Worm (Caenorhabditis elegans): ENCODE results near the gene W07B8.4.

W07B8.4 gene

ce11 chrV:1158247-1158646 is 26.5 kb upstream of the W07B8.4 start:
- TF ChIP-seq ztf-4 (tag; optimal IDR thresholded peaks at IDR 0.05): peak; percentile 64
- peak; percentile 75 for TF ChIP-seq ama-1 (optimal IDR thresholded peaks at IDR 0.05)
- TF ChIP-seq ceh-9 (tag; optimal IDR thresholded peaks at IDR 0.05): no peak
- peak; percentile 70 for TF ChIP-seq lsy-12 (tag; optimal IDR thresholded peaks at IDR 0.05)
- peak; percentile 33 for TF ChIP-seq nhr-43 (tag; optimal IDR thresholded peaks at IDR 0.05; ENCODE audit: poor library complexity, severe bottlenecking)
- TF ChIP-seq ceh-82 (tag; optimal IDR thresholded peaks at IDR 0.05): no peak

DNA sequence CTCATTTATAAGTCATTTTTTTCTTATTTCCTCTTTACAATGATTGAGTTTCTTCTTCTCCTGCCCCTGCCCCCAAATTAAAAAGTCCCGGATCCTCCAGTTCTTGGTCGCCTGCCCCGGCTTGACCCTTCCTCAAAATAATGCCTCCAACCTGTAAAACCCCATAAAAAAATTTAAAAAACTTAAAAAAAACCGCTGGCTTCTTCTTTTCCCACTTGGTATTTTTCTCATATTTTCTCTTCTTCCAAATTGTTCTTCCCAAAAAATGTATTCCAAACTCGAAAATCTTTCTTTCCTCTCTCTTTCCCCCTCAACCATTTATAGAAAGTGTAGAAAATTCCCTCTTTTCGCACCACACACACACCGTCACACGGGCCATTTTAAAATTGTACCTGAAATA is 25.7 kb upstream of the W07B8.4 start:
- TF ChIP-seq unc-62 (GFP tag; optimal IDR thresholded peaks at IDR 0.05) (no peak), egl-5 (tag; optimal IDR thresholded peaks at IDR 0.05) (no peak), lsy-12 (tag; optimal IDR thresholded peaks at IDR 0.05) (no peak), aly-2 (tag; optimal IDR thresholded peaks at IDR 0.05) (no peak), R02D3.7 (tag; optimal IDR thresholded peaks at IDR 0.05) (no peak), lin-39 (tag; optimal IDR thresholded peaks at IDR 0.05) (no peak), nhr-25 (tag; optimal IDR thresholded peaks at IDR 0.05) (no peak), elt-2 (tag; optimal IDR thresholded peaks at IDR 0.05) (no peak), tbx-2 (tag; optimal IDR thresholded peaks at IDR 0.05) (no peak), hmg-11 (tag; optimal IDR thresholded peaks at IDR 0.05) (no peak)

DNA sequence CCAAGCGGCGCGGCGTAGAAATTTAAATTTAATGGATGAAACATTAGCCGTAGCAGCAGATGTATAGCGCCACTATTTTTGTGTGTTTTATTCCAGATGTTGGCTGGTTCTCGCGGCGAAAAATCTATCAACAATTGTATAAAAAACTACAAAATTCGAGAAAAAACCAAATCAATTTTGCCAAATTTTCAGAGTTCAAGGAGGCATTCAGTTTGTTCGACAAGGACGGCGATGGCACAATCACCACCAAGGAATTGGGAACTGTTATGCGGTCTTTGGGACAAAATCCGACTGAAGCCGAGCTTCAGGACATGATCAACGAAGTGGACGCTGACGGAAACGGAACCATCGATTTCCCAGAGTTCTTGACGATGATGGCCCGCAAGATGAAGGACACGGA is 24.7 kb upstream of the W07B8.4 start:
- TF ChIP-seq nhr-43 (tag; optimal IDR thresholded peaks at IDR 0.05; ENCODE audit: poor library complexity, severe bottlenecking) (no peak), tbx-2 (tag; optimal IDR thresholded peaks at IDR 0.05) (no peak), mml-1 (tag; optimal IDR thresholded peaks at IDR 0.05) (no peak), nhr-23 (tag; optimal IDR thresholded peaks at IDR 0.05) (no peak), nhr-237 (tag; optimal IDR thresholded peaks at IDR 0.05) (no peak), hmg-11 (tag; optimal IDR thresholded peaks at IDR 0.05) (no peak), nfya-1 (tag; optimal IDR thresholded peaks at IDR 0.05; ENCODE audit: insufficient read depth) (no peak), nhr-77 (tag; optimal IDR thresholded peaks at IDR 0.05) (no peak), zag-1 (tag; optimal IDR thresholded peaks at IDR 0.05) (no peak), nhr-76 (tag; optimal IDR thresholded peaks at IDR 0.05) (no peak), sea-2 (GFP tag; optimal IDR thresholded peaks at IDR 0.05) (no peak), elt-1 (tag; optimal IDR thresholded peaks at IDR 0.05) (no peak), snpc-4 (tag; optimal IDR thresholded peaks at IDR 0.05) (no peak), nhr-12 (tag; optimal IDR thresholded peaks at IDR 0.05) (no peak)

- no peak for TF ChIP-seq ceh-28 (tag; optimal IDR thresholded peaks at IDR 0.05)
- no peak for TF ChIP-seq fkh-2 (tag; optimal IDR thresholded peaks at IDR 0.05)
- TF ChIP-seq snpc-4 (tag; optimal IDR thresholded peaks at IDR 0.05): no peak
- peak; percentile 7 for TF ChIP-seq nhr-43 (tag; optimal IDR thresholded peaks at IDR 0.05; ENCODE audit: poor library complexity, severe bottlenecking)
- TF ChIP-seq elt-2 (tag; optimal IDR thresholded peaks at IDR 0.05): peak; percentile 48
- TF ChIP-seq egl-5 (tag; optimal IDR thresholded peaks at IDR 0.05): no peak
- TF ChIP-seq elt-3 (tag; optimal IDR thresholded peaks at IDR 0.05): no peak
- no peak for TF ChIP-seq R02D3.7 (tag; optimal IDR thresholded peaks at IDR 0.05)
- peak; percentile 7 for TF ChIP-seq nfya-1 (tag; optimal IDR thresholded peaks at IDR 0.05; ENCODE audit: insufficient read depth)
- TF ChIP-seq nhr-77 (tag; optimal IDR thresholded peaks at IDR 0.05): no peak
- no peak for TF ChIP-seq nhr-11 (tag; optimal IDR thresholded peaks at IDR 0.05)
- TF ChIP-seq nhr-12 (tag; optimal IDR thresholded peaks at IDR 0.05): no peak
- TF ChIP-seq fkh-10 (GFP tag; optimal IDR thresholded peaks at IDR 0.05): no peak
- TF ChIP-seq sea-2 (GFP tag; optimal IDR thresholded peaks at IDR 0.05): no peak
- TF ChIP-seq skn-1 (tag; optimal IDR thresholded peaks at IDR 0.05): no peak
- no peak for TF ChIP-seq mdl-1 (tag; optimal IDR thresholded peaks at IDR 0.05)
- TF ChIP-seq pqm-1 (tag; optimal IDR thresholded peaks at IDR 0.05): no peak
- TF ChIP-seq lin-15B (tag; optimal IDR thresholded peaks at IDR 0.05): peak; percentile 26
- no peak for TF ChIP-seq nhr-76 (tag; optimal IDR thresholded peaks at IDR 0.05)
- no peak for TF ChIP-seq nhr-28 (tag; optimal IDR thresholded peaks at IDR 0.05)
- peak; percentile 4 for TF ChIP-seq nhr-23 (tag; optimal IDR thresholded peaks at IDR 0.05)
- TF ChIP-seq unc-62 (GFP tag; optimal IDR thresholded peaks at IDR 0.05): no peak
- peak; percentile 50 for TF ChIP-seq ztf-4 (tag; optimal IDR thresholded peaks at IDR 0.05)
- TF ChIP-seq ceh-16 (tag; optimal IDR thresholded peaks at IDR 0.05): no peak
- TF ChIP-seq mml-1 (tag; optimal IDR thresholded peaks at IDR 0.05): no peak
- TF ChIP-seq aly-2 (tag; optimal IDR thresholded peaks at IDR 0.05): no peak
Observed at ce11 chrV:1155914-1156313, 24.2 kb upstream of the W07B8.4 start, which contains the start of gene cmd-1. Gene cmd-1, plus strand, starts transcription at chrV:1156271.
